Worm (Caenorhabditis elegans) whole organism, mixed stage, embryonic: ENCODE data around the gene gst-36.

Experiments
- elt-1 ChIP-seq: sonication (generic microtip); optimal IDR thresholded peaks from 2 replicates; lab custom pipeline; 2017; ENCODE audit warnings: missing genetic modification characterization, mild to moderate bottlenecking, missing compliant biosample characterization, antibody characterized with exemption, moderate library complexity, borderline replicate concordance; ENCODE audit not compliant: insufficient read depth
- mep-1 ChIP-seq: fragments of 150-350 bp; optimal IDR thresholded peaks from 2 replicates; lab custom pipeline; 2017; ENCODE audit warnings: missing biosample characterization, missing genetic modification reagents, missing genetic modification characterization, inconsistent platforms
- nhr-237 ChIP-seq: fragments of 150-350 bp; optimal IDR thresholded peaks from 2 replicates; lab custom pipeline; 2014; ENCODE audit warnings: missing biosample characterization, missing genetic modification characterization
- snpc-4 ChIP-seq: fragments of 150-350 bp; optimal IDR thresholded peaks from 2 replicates; lab custom pipeline; 2014; ENCODE audit warnings: missing biosample characterization, missing genetic modification characterization
- ztf-11 ChIP-seq: fragments of 150-350 bp; optimal IDR thresholded peaks from 2 replicates; lab custom pipeline; 2014; ENCODE audit warnings: missing biosample characterization, missing genetic modification characterization

- TF ChIP-seq mep-1 (no peak), nhr-237 (tag; lab: Kevin White, UChicago) (no peak), snpc-4 (tag; lab: Kevin White, UChicago) (no peak), elt-1 (tag; lab: Kevin White, UChicago) (no peak), ztf-11 (no peak)
These were observed 40.0 kb downstream of the gst-36 start for ce11 chrX:9822606-9823264.
